Fruit fly (Drosophila melanogaster) whole organism, pupa: ENCODE results near the gene CG17108.
A peak's percentile ranks its signal among the peaks of the same experiment; 100 is the strongest.

ENCODE experiments used
- CG10348 ChIP-seq: fragments of 200-800 bp; sonication (Bioruptor generic); IDR thresholded peaks from 2 replicates; pipeline ENCODE4 v1.3.6; 2022; ENCODE audit warnings: missing biosample characterization, missing genetic modification characterization
- CG12605 ChIP-seq: fragments of 200-800 bp; sonication (Bioruptor generic); IDR thresholded peaks from 2 replicates; pipeline ENCODE4 v1.3.6; 2022; ENCODE audit warnings: missing biosample characterization, missing genetic modification characterization
- CG13204 ChIP-seq: fragments of 200-800 bp; sonication (Bioruptor generic); optimal IDR thresholded peaks from 2 replicates; lab custom pipeline; 2018; ENCODE audit warnings: missing biosample characterization, mild to moderate bottlenecking, missing genetic modification characterization, moderate library complexity
- CG14655 ChIP-seq: fragments of 200-800 bp; sonication (Bioruptor generic); optimal IDR thresholded peaks from 3 replicates; lab custom pipeline; 2017; ENCODE audit warnings: mild to moderate bottlenecking, missing biosample characterization, missing genetic modification reagents, missing genetic modification characterization
- CG15710 ChIP-seq: fragments of 200-800 bp; sonication (Bioruptor generic); optimal IDR thresholded peaks from 2 replicates; lab custom pipeline; 2018; ENCODE audit warnings: missing biosample characterization, mild to moderate bottlenecking, missing genetic modification characterization, moderate library complexity
- CG17806 ChIP-seq: fragments of 200-800 bp; sonication (Bioruptor generic); optimal IDR thresholded peaks from 2 replicates; lab custom pipeline; 2018; ENCODE audit warnings: missing biosample characterization, mild to moderate bottlenecking, missing genetic modification characterization, moderate library complexity
- CG32121 ChIP-seq: fragments of 200-800 bp; sonication (Bioruptor generic); IDR thresholded peaks from 2 replicates; pipeline ENCODE4 v1.3.6; 2022; ENCODE audit warnings: missing biosample characterization, missing genetic modification characterization
- CG34367 ChIP-seq: fragments of 200-800 bp; sonication (Bioruptor generic); optimal IDR thresholded peaks from 2 replicates; lab custom pipeline; 2018; ENCODE audit warnings: missing biosample characterization, mild to moderate bottlenecking, missing genetic modification characterization
- CG4496 ChIP-seq: fragments of 200-800 bp; sonication (Bioruptor generic); IDR thresholded peaks from 3 replicates; pipeline ENCODE4 v1.3.6; 2022; ENCODE audit warnings: missing biosample characterization, missing genetic modification characterization
- CG8159 ChIP-seq: fragments of 200-800 bp; sonication (Bioruptor generic); optimal IDR thresholded peaks from 3 replicates; lab custom pipeline; 2018; ENCODE audit warnings: missing biosample characterization, mild to moderate bottlenecking, missing genetic modification characterization, moderate library complexity
- CG8301 ChIP-seq: fragments of 200-800 bp; sonication (Bioruptor generic); optimal IDR thresholded peaks from 2 replicates; lab custom pipeline; 2018; ENCODE audit warnings: missing biosample characterization, mild to moderate bottlenecking, missing genetic modification characterization
- CG9948 ChIP-seq: fragments of 200-800 bp; sonication (Bioruptor generic); optimal IDR thresholded peaks from 2 replicates; lab custom pipeline; 2018; ENCODE audit warnings: missing biosample characterization, mild to moderate bottlenecking, missing genetic modification characterization, moderate library complexity
- D1 ChIP-seq: fragments of 200-800 bp; sonication (Bioruptor generic); optimal IDR thresholded peaks from 2 replicates; lab custom pipeline; 2018; ENCODE audit warnings: missing biosample characterization, mild to moderate bottlenecking, missing genetic modification characterization, moderate library complexity
- EcR ChIP-seq: fragments of 200-800 bp; sonication (Bioruptor generic); optimal IDR thresholded peaks from 3 replicates; lab custom pipeline; 2019; ENCODE audit warnings: missing biosample characterization, missing genetic modification characterization, mild to moderate bottlenecking, moderate library complexity, missing genetic modification reagents
- Ets98B ChIP-seq: fragments of 200-800 bp; sonication (Bioruptor generic); IDR thresholded peaks from 2 replicates; pipeline ENCODE4 v1.3.6; 2022; ENCODE audit warnings: missing biosample characterization, missing genetic modification characterization
- Pif1A ChIP-seq: fragments of 200-800 bp; sonication (Bioruptor generic); optimal IDR thresholded peaks from 3 replicates; lab custom pipeline; 2016; ENCODE audit warnings: missing biosample characterization, missing genetic modification characterization
- Pif1B ChIP-seq: fragments of 200-800 bp; sonication (Bioruptor generic); optimal IDR thresholded peaks from 3 replicates; lab custom pipeline; 2016; ENCODE audit warnings: missing biosample characterization, missing genetic modification characterization
- Snoo ChIP-seq: fragments of 200-800 bp; sonication (Bioruptor generic); optimal IDR thresholded peaks from 3 replicates; lab custom pipeline; 2017; ENCODE audit warnings: missing biosample characterization, mild to moderate bottlenecking, missing genetic modification characterization, inconsistent platforms
- fd96Ca ChIP-seq: fragments of 200-800 bp; sonication (Bioruptor generic); IDR thresholded peaks from 3 replicates; pipeline ENCODE4 v1.3.6; 2022; ENCODE audit warnings: missing biosample characterization, missing genetic modification characterization
- gl ChIP-seq: fragments of 200-800 bp; sonication (Bioruptor generic); optimal IDR thresholded peaks from 2 replicates; lab custom pipeline; 2018; ENCODE audit warnings: missing biosample characterization, mild to moderate bottlenecking, missing genetic modification characterization
- rn ChIP-seq: fragments of 200-800 bp; sonication (Bioruptor generic); IDR thresholded peaks from 2 replicates; pipeline ENCODE4 v1.3.6; 2022; ENCODE audit warnings: missing biosample characterization, missing genetic modification characterization

Gene CG17108

DNA sequence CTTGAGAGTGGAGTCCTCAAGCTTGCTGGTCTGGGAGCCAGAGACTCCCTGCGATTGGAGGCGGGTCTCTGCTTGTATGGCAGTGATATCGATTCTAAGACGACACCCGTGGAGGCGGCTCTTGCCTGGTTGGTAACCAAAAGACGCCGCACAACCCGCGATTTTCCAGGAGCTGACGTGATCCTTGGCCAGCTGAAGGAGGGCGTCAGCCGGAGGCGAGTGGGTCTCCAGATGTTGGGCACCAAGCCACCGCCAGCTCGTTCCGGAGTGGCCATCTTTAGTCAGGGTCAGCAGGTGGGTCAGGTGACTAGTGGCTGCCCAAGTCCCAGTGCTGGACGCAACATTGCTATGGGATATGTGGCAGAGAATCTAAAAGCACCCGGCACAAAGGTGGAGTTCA, 10.5 kb upstream of the CG17108 start:
- TF ChIP-seq CG9948 (tag; lab: Kevin White, UChicago), result no peak
- no peak for TF ChIP-seq CG15710 (tag; lab: Kevin White, UChicago)
- TF ChIP-seq fd96Ca (GFP tag; lab: Robert Waterston, UW), result no peak
- no peak for TF ChIP-seq CG14655
- TF ChIP-seq EcR (GFP tag; lab: Kevin White, UChicago), result no peak
- no peak for TF ChIP-seq Ets98B (GFP tag; lab: Robert Waterston, UW)
- no peak for TF ChIP-seq Pif1A (GFP tag; lab: Kevin White, UChicago)

DNA sequence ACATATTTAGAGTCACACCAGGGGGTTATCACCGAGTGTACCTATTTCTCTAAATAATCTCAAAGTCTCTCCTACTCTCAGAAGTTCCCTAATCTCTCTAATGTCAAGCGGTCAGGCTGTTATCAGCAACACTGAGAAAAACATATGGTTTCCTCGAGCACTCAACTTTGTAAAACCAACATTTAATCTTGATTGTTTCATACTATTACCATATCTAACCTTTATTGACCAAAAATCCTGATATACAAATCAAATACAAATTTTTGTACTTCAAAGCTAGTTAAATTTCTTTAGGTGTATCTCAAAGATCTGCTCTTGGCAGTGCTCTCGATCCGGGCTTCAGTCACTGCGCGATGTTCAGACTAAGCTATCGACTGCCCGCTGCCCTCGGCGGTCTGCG, 9.4 kb upstream of the CG17108 start, which contains the start of gene CG6415:
Gene CG6415, plus strand, starts transcription at position 341 of the 400 bp plus-strand sequence.
- TF ChIP-seq CG14655, result peak; percentile 58
- TF ChIP-seq CG32121 (GFP tag; lab: Robert Waterston, UW), result peak; percentile 85
- TF ChIP-seq CG34367 (tag; lab: Kevin White, UChicago), result no peak
- TF ChIP-seq Ets98B (GFP tag; lab: Robert Waterston, UW), result peak; percentile 76
- TF ChIP-seq CG12605 (GFP tag; lab: Robert Waterston, UW), result peak; percentile 54; the same call in 1 of the 2 replicates
- TF ChIP-seq rn (GFP tag; lab: Robert Waterston, UW), result 0 out of 2 replicates have a peak, but pooled peaks have one; percentile 13
- TF ChIP-seq Pif1A (GFP tag; lab: Kevin White, UChicago), result peak; percentile 25
- TF ChIP-seq CG15710 (tag; lab: Kevin White, UChicago), result no peak
- TF ChIP-seq CG9948 (tag; lab: Kevin White, UChicago), result no peak
- TF ChIP-seq CG8301 (tag; lab: Kevin White, UChicago), result peak; percentile 56
- TF ChIP-seq CG4496 (GFP tag; lab: Robert Waterston, UW), result peak; percentile 82
- TF ChIP-seq fd96Ca (GFP tag; lab: Robert Waterston, UW), result peak; percentile 69
- no peak for TF ChIP-seq D1 (tag; lab: Kevin White, UChicago)

DNA sequence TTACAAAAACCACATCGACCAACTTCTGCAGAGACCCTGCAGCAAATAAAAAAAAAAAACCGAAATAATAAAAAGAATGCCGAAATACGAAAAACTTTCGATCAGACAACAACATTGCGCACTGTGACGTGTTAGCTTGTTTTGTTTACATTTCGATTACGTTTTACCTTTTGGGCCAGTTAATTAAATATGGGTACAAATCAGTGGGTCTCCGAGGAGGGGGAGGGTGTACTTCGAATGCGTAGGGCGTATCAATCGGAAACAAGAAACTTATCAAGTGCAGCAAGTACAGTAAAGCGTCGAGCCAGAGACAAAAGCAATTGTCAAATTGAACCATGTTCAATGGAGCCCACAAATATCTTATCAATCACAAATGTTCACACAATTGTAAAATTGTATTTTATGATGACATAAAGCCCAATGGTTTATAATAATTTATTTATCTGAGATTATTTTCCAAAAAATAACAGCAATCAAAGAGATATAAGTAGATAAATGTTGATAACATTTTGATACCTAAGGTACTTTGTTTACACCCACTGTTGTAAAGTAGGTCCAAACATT, 7.7 kb upstream of the CG17108 start, which contains the start of gene Lip1:
Gene Lip1, minus strand, starts transcription at position 46 of the 564 bp plus-strand sequence.
- TF ChIP-seq CG9948 (tag; lab: Kevin White, UChicago) (no peak), Pif1A (GFP tag; lab: Kevin White, UChicago) (no peak), CG12605 (GFP tag; lab: Robert Waterston, UW) (no peak), CG34367 (tag; lab: Kevin White, UChicago) (no peak), CG32121 (GFP tag; lab: Robert Waterston, UW) (no peak), CG8159 (no peak), CG14655 (no peak), fd96Ca (GFP tag; lab: Robert Waterston, UW) (no peak), CG8301 (tag; lab: Kevin White, UChicago) (no peak), Pif1B (GFP tag; lab: Kevin White, UChicago) (no peak), Ets98B (GFP tag; lab: Robert Waterston, UW) (no peak), D1 (tag; lab: Kevin White, UChicago) (no peak), CG13204 (no peak), CG17806 (no peak), EcR (GFP tag; lab: Kevin White, UChicago) (no peak)

DNA sequence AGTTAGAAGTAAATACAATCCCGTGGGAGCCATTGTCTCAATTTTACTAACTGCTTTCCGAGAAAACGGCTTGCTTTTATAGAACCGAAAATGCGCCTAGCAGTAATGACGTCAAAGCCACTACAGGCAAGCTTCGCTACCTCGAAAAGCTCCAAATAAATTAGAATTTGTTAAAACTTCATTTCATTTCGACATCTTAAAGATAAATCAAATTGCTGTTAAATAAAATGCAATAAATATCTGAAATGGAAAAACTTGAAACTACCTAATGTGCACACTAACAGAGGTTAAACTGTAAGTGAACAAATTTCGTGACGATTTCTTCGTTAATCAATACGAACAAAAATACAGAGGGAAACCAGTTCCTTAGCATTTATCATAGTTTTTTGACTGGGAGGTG, 4.1 kb upstream of the CG17108 start, which contains the start of gene CG7300:
Gene CG7300, minus strand, starts transcription at position 52 of the 400 bp plus-strand sequence.
- TF ChIP-seq CG10348 (no peak), CG13204 (no peak), CG34367 (tag; lab: Kevin White, UChicago) (no peak), CG8159 (no peak), CG8301 (tag; lab: Kevin White, UChicago) (no peak), Pif1B (GFP tag; lab: Kevin White, UChicago) (no peak)
- TF ChIP-seq, all 21 proteins: peak for 0

DNA sequence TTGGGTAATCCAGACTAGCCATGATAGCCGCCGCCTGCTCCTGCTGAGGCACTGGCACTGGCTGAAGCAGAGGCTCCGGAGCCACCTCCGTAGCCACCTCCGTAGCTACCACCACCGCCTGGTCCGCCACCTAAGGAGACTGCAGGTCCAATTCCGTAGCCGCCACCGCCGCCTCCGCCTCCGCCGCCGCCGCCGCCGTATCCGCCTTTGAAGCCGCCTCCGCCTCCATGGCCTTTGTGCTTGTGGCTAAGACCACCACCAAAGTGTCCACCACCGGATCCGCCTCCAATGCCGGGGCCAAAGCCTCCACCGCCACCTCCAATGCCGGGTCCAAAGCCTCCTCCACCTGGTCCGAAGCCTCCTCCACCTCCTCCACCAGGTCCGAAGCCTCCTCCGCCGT, 885 bp downstream of the CG17108 start:
- TF ChIP-seq CG4496 (GFP tag; lab: Robert Waterston, UW) (no peak), Pif1B (GFP tag; lab: Kevin White, UChicago) (no peak), Snoo (tag; lab: Kevin White, UChicago) (no peak), rn (GFP tag; lab: Robert Waterston, UW) (no peak), CG9948 (tag; lab: Kevin White, UChicago) (no peak), CG10348 (no peak), EcR (GFP tag; lab: Kevin White, UChicago) (no peak), CG13204 (no peak), CG14655 (no peak), Pif1A (GFP tag; lab: Kevin White, UChicago) (no peak)

DNA sequence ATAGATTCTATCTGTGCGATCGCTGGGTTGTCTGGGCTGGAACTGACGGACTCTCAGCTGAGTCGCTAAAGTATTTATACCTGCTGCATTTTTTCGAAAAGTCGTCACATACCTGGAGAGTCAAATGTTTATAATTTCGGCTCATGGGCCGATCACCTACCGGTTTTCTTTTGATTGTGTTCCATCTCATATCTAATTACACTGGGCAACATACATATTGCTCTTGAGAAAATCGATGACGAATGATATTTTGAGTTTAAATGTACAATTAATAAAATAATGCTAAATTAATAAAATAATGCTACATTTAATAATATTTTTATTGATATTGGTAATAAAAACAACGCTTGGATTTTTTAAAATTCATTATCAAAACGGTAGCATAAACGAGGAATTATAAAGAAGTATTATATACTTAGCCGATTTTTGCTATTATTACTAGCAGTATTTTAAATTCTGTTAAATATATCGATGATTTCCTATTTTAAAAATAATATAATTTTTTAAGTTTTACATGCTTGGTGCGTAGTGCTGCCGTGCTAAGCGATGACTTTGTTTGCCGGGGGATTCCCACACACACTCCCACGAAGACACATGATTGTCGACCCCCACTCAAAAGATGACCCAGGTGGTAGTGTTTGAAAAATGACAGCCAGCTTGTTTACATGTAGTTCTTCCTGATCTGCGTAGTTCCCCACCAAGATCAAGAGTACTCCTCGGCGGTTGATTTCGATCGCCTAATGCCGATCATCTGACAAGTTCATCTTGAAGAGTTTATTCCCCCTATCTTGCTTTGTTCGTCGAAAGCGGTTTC, 4.5 kb downstream of the CG17108 start, which contains the start of gene CG7294:
Gene CG7294, minus strand, starts transcription at position 51 of the 814 bp plus-strand sequence.
- TF ChIP-seq CG9948 (tag; lab: Kevin White, UChicago) (no peak), CG34367 (tag; lab: Kevin White, UChicago) (no peak), CG8159 (no peak), CG12605 (GFP tag; lab: Robert Waterston, UW) (no peak), CG32121 (GFP tag; lab: Robert Waterston, UW) (no peak), D1 (tag; lab: Kevin White, UChicago) (no peak), gl (tag; lab: Kevin White, UChicago) (no peak), Pif1B (GFP tag; lab: Kevin White, UChicago) (no peak), Snoo (tag; lab: Kevin White, UChicago) (no peak), CG13204 (no peak), CG17806 (no peak)
